Worm (Caenorhabditis elegans) whole organism, L4 larva: ENCODE results near the gene W04H10.1.
A peak's percentile ranks its signal among the peaks of the same experiment; 100 is the strongest.

Source experiments
- D1046.2 ChIP-seq: fragments of 200-800 bp; sonication (Bioruptor generic); IDR thresholded peaks from 2 replicates; pipeline ENCODE4 v1.3.6; 2022; ENCODE audit warnings: missing genetic modification characterization, missing compliant biosample characterization
- F26F4.8 ChIP-seq: fragments of 200-800 bp; sonication (Bioruptor generic); conservative IDR thresholded peaks from 2 replicates; pipeline ENCODE4 v1.3.6; 2022; ENCODE audit warnings: missing genetic modification characterization, missing compliant biosample characterization
- F37D6.2 ChIP-seq: sonication (generic microtip); optimal IDR thresholded peaks from 2 replicates; lab custom pipeline; 2016; ENCODE audit warnings: mild to moderate bottlenecking, missing genetic modification characterization, missing compliant biosample characterization
- T26A8.4 ChIP-seq: fragments of 200-800 bp; sonication (Bioruptor generic); IDR thresholded peaks from 2 replicates; pipeline ENCODE4 v1.3.6; 2022; ENCODE audit warnings: missing genetic modification characterization, missing compliant biosample characterization
- Y5F2A.4 ChIP-seq: fragments of 200-800 bp; sonication (Bioruptor generic); optimal IDR thresholded peaks from 2 replicates; lab custom pipeline; 2018; ENCODE audit warnings: mild to moderate bottlenecking, missing genetic modification characterization, missing compliant biosample characterization
- aha-1 ChIP-seq: fragments of 150-350 bp; peaks from one replicate; lab custom pipeline; 2014; ENCODE audit warnings: missing biosample characterization, missing genetic modification characterization
- aly-2 ChIP-seq: sonication (generic microtip); optimal IDR thresholded peaks from 2 replicates; lab custom pipeline; 2018; ENCODE audit warnings: missing biosample characterization, missing genetic modification characterization
- arid-1 ChIP-seq: fragments of 200-800 bp; sonication (Bioruptor generic); conservative IDR thresholded peaks from 2 replicates; pipeline ENCODE4 v1.3.6; 2022; ENCODE audit warnings: missing genetic modification reagents, missing genetic modification characterization, missing compliant biosample characterization
- ctbp-1 ChIP-seq: fragments of 200-800 bp; sonication (Bioruptor generic); IDR thresholded peaks from 2 replicates; pipeline ENCODE4 v1.3.6; 2022; ENCODE audit warnings: missing genetic modification reagents, missing genetic modification characterization, missing compliant biosample characterization
- daf-12 ChIP-seq: fragments of 150-350 bp; optimal IDR thresholded peaks from 2 replicates; lab custom pipeline; 2014; ENCODE audit warnings: missing biosample characterization, missing genetic modification reagents, missing genetic modification characterization
- daf-8 ChIP-seq: fragments of 200-800 bp; sonication (Bioruptor generic); IDR thresholded peaks from 2 replicates; pipeline ENCODE4 v1.3.6; 2022; ENCODE audit warnings: missing genetic modification characterization, missing compliant biosample characterization
- dmd-6 ChIP-seq: fragments of 200-800 bp; sonication (Bioruptor generic); IDR thresholded peaks from 2 replicates; pipeline ENCODE4 v1.3.6; 2022; ENCODE audit warnings: missing genetic modification reagents, missing genetic modification characterization, missing compliant biosample characterization
- dmd-9 ChIP-seq: fragments of 200-800 bp; sonication (Bioruptor generic); IDR thresholded peaks from 2 replicates; pipeline ENCODE4 v1.3.6; 2022; ENCODE audit warnings: missing genetic modification reagents, missing genetic modification characterization, missing compliant biosample characterization
- dve-1 ChIP-seq: sonication (generic microtip); optimal IDR thresholded peaks from 2 replicates; lab custom pipeline; 2017; ENCODE audit warnings: antibody characterized with exemption, mild to moderate bottlenecking, missing genetic modification characterization, missing compliant biosample characterization; ENCODE audit not compliant: insufficient read depth
- egl-43 ChIP-seq: fragments of 200-800 bp; sonication (Bioruptor generic); IDR thresholded peaks from 2 replicates; pipeline ENCODE4 v1.3.6; 2022; ENCODE audit warnings: missing genetic modification reagents, missing genetic modification characterization, missing compliant biosample characterization
- fos-1 ChIP-seq: fragments of 150-350 bp; optimal IDR thresholded peaks from 2 replicates; lab custom pipeline; 2014; ENCODE audit warnings: missing biosample characterization, missing genetic modification characterization
- hlh-11 ChIP-seq: fragments of 200-800 bp; sonication (Bioruptor generic); optimal IDR thresholded peaks from 2 replicates; lab custom pipeline; 2018; ENCODE audit warnings: mild to moderate bottlenecking, missing genetic modification characterization, missing compliant biosample characterization
- hlh-30 ChIP-seq: sonication (generic microtip); optimal IDR thresholded peaks from 2 replicates; lab custom pipeline; 2017; ENCODE audit warnings: antibody characterized with exemption, mild to moderate bottlenecking, missing genetic modification characterization, missing compliant biosample characterization; ENCODE audit not compliant: insufficient read depth
- jun-1 ChIP-seq: fragments of 150-350 bp; optimal IDR thresholded peaks from 2 replicates; lab custom pipeline; 2014; ENCODE audit warnings: missing biosample characterization, missing genetic modification reagents, missing genetic modification characterization
- lin-1 ChIP-seq: fragments of 200-800 bp; sonication (Bioruptor generic); IDR thresholded peaks from 2 replicates; pipeline ENCODE4 v1.3.6; 2022; ENCODE audit warnings: missing genetic modification reagents, missing genetic modification characterization, missing compliant biosample characterization
- lin-29 ChIP-seq: fragments of 200-800 bp; sonication (Bioruptor generic); IDR thresholded peaks from 2 replicates; pipeline ENCODE4 v1.3.6; 2022; ENCODE audit warnings: missing genetic modification reagents, missing genetic modification characterization, missing compliant biosample characterization
- lin-38 ChIP-seq: fragments of 200-800 bp; sonication (Bioruptor generic); IDR thresholded peaks from 2 replicates; pipeline ENCODE4 v1.3.6; 2022; ENCODE audit warnings: missing genetic modification reagents, missing genetic modification characterization, missing compliant biosample characterization
- lir-3 ChIP-seq: sonication (generic microtip); optimal IDR thresholded peaks from 2 replicates; lab custom pipeline; 2016; ENCODE audit warnings: mild to moderate bottlenecking, missing genetic modification characterization, missing compliant biosample characterization
- lsy-2 ChIP-seq, 2 experiments: fragments of 150-350 bp in 1 of 2; sonication (generic microtip) in 1 of 2; optimal IDR thresholded peaks; 2 replicates each; lab custom pipeline; 2014 to 2017; ENCODE audit warnings: missing biosample characterization in 2 of 2, missing genetic modification characterization in 2 of 2
- mdl-1 ChIP-seq, 2 experiments: fragments of 150-350 bp in 1 of 2; sonication (generic microtip) in 1 of 2; optimal IDR thresholded peaks; 2 replicates each; lab custom pipeline; 2014 to 2017; ENCODE audit warnings: missing biosample characterization in 2 of 2, missing genetic modification characterization in 2 of 2
- mep-1 ChIP-seq: fragments of 150-350 bp; sonication (generic microtip); optimal IDR thresholded peaks from 3 replicates; lab custom pipeline; 2014; ENCODE audit warnings: missing biosample characterization, missing genetic modification characterization
- mxl-2 ChIP-seq: fragments of 200-800 bp; sonication (Bioruptor generic); conservative IDR thresholded peaks from 2 replicates; pipeline ENCODE4 v1.3.6; 2022; ENCODE audit warnings: missing genetic modification reagents, missing genetic modification characterization, missing compliant biosample characterization
- nhr-102 ChIP-seq: sonication (generic microtip); optimal IDR thresholded peaks from 2 replicates; lab custom pipeline; 2016; ENCODE audit warnings: mild to moderate bottlenecking, missing genetic modification characterization, moderate library complexity, missing compliant biosample characterization
- nhr-25 ChIP-seq: sonication (generic microtip); optimal IDR thresholded peaks from 2 replicates; lab custom pipeline; 2017; ENCODE audit warnings: missing genetic modification characterization, mild to moderate bottlenecking, missing compliant biosample characterization, antibody characterized with exemption, moderate library complexity, borderline replicate concordance; ENCODE audit not compliant: insufficient read depth
- nhr-41 ChIP-seq: fragments of 200-800 bp; sonication (Bioruptor generic); IDR thresholded peaks from 2 replicates; pipeline ENCODE4 v1.3.6; 2022; ENCODE audit warnings: missing genetic modification reagents, missing genetic modification characterization, missing compliant biosample characterization
- nhr-42 ChIP-seq: fragments of 200-800 bp; sonication (Bioruptor generic); IDR thresholded peaks from 2 replicates; pipeline ENCODE4 v1.3.6; 2022; ENCODE audit warnings: missing genetic modification characterization, missing compliant biosample characterization
- nhr-76 ChIP-seq: fragments of 150-350 bp; optimal IDR thresholded peaks from 2 replicates; lab custom pipeline; 2014; ENCODE audit warnings: missing biosample characterization, missing genetic modification characterization
- pha-4 ChIP-seq, 2 experiments: fragments of 150-350 bp in 1 of 2; fragments of 200-800 bp in 1 of 2; sonication (Bioruptor generic) in 1 of 2; IDR thresholded peaks in 1 of 2; optimal IDR thresholded peaks in 1 of 2; 2 replicates each; pipeline versions ENCODE4 v1.3.6 to Lab custom; 2014 to 2022; ENCODE audit warnings: missing genetic modification characterization in 2 of 2, missing genetic modification reagents in 2 of 2, missing biosample characterization in 1 of 2, missing compliant biosample characterization in 1 of 2
- php-3 ChIP-seq: fragments of 200-800 bp; sonication (Bioruptor generic); IDR thresholded peaks from 2 replicates; pipeline ENCODE4 v1.3.6; 2022; ENCODE audit warnings: missing genetic modification reagents, missing genetic modification characterization, missing compliant biosample characterization
- saeg-2 ChIP-seq: fragments of 200-800 bp; sonication (Bioruptor generic); IDR thresholded peaks from 2 replicates; pipeline ENCODE4 v1.3.6; 2022; ENCODE audit warnings: missing genetic modification reagents, missing genetic modification characterization, missing compliant biosample characterization
- sdz-12 ChIP-seq: fragments of 200-800 bp; sonication (Bioruptor generic); optimal IDR thresholded peaks from 2 replicates; lab custom pipeline; 2018; ENCODE audit warnings: mild to moderate bottlenecking, missing genetic modification characterization, missing compliant biosample characterization
- skn-1 ChIP-seq: fragments of 150-350 bp; optimal IDR thresholded peaks from 2 replicates; lab custom pipeline; 2014; ENCODE audit warnings: missing biosample characterization, missing genetic modification characterization
- spr-1 ChIP-seq: sonication (generic microtip); optimal IDR thresholded peaks from 2 replicates; lab custom pipeline; 2016; ENCODE audit warnings: mild to moderate bottlenecking, missing genetic modification characterization, missing compliant biosample characterization
- unc-130 ChIP-seq: sonication (generic microtip); optimal IDR thresholded peaks from 2 replicates; lab custom pipeline; 2016; ENCODE audit warnings: missing genetic modification reagents, missing genetic modification characterization, missing compliant biosample characterization
- unc-39 ChIP-seq: sonication (generic microtip); optimal IDR thresholded peaks from 2 replicates; lab custom pipeline; 2017; ENCODE audit warnings: missing biosample characterization, missing genetic modification characterization
- zfp-3 ChIP-seq: fragments of 200-800 bp; sonication (Bioruptor generic); conservative IDR thresholded peaks from 2 replicates; pipeline ENCODE4 v1.3.6; 2022; ENCODE audit warnings: missing genetic modification reagents, missing genetic modification characterization, missing compliant biosample characterization
- zip-2 ChIP-seq: fragments of 150-350 bp; optimal IDR thresholded peaks from 2 replicates; lab custom pipeline; 2014; ENCODE audit warnings: missing biosample characterization, missing genetic modification characterization

W04H10.1 gene

ce11 chrII:587533-587932 lies 21.3 kb upstream of the W04H10.1 start, which contains the start of gene fbxb-34:
Gene fbxb-34 (plus strand): TSS chrII:587833.
- no peak for TF ChIP-seq aha-1 (tag; lab: Kevin White, UChicago)
- TF ChIP-seq T26A8.4 (GFP tag; lab: Robert Waterston, UW), result no peak
- no peak for TF ChIP-seq lsy-2 (tag; optimal IDR thresholded peaks at IDR 0.05; lab: Kevin White, UChicago)
- TF ChIP-seq unc-39 (tag; lab: Kevin White, UChicago), result no peak
- TF ChIP-seq saeg-2 (GFP tag; lab: Robert Waterston, UW), result no peak
- no peak for TF ChIP-seq mep-1 (tag; lab: Kevin White, UChicago)
- no peak for TF ChIP-seq zfp-3
- no peak for TF ChIP-seq dmd-6 (GFP tag; lab: Robert Waterston, UW)

ce11 chrII:591110-591509 lies 17.7 kb upstream of the W04H10.1 start, which contains the start of gene W08F4.10:
Gene W08F4.10 (minus strand): TSS chrII:591210.
- TF ChIP-seq fos-1 (tag; lab: Kevin White, UChicago) (no peak), saeg-2 (GFP tag; lab: Robert Waterston, UW) (no peak), lin-29 (no peak), F37D6.2 (no peak), dmd-9 (no peak), nhr-42 (GFP tag; lab: Robert Waterston, UW) (no peak), nhr-41 (no peak), egl-43 (GFP tag; lab: Robert Waterston, UW) (no peak), lin-38 (GFP tag; lab: Robert Waterston, UW) (no peak), unc-130 (GFP tag; lab: Kevin White, UChicago) (no peak), nhr-76 (tag; lab: Kevin White, UChicago) (no peak), lir-3 (tag; lab: Kevin White, UChicago) (no peak), Y5F2A.4 (GFP tag; lab: Kevin White, UChicago) (no peak), aly-2 (tag; lab: Kevin White, UChicago) (no peak)
- TF ChIP-seq, all 104 proteins: peak for 0

- TF ChIP-seq lin-38 (GFP tag; lab: Robert Waterston, UW), result peak; percentile 35; the same call in 1 of the 2 replicates
These were observed 15.6 kb upstream of the W04H10.1 start, which contains the start of gene W08F4.1 for ce11 chrII:593221-593620. Gene W08F4.1 (plus strand): TSS chrII:593521.

- 0 out of 2 replicates have a peak, but pooled peaks have one; percentile 38 for TF ChIP-seq D1046.2 (GFP tag; lab: Robert Waterston, UW)
- peak; percentile 96 for TF ChIP-seq aha-1 (tag; lab: Kevin White, UChicago)
- no peak for TF ChIP-seq php-3 (GFP tag; lab: Robert Waterston, UW)
These were observed 12.2 kb upstream of the W04H10.1 start for ce11 chrII:596702-597101.

DNA sequence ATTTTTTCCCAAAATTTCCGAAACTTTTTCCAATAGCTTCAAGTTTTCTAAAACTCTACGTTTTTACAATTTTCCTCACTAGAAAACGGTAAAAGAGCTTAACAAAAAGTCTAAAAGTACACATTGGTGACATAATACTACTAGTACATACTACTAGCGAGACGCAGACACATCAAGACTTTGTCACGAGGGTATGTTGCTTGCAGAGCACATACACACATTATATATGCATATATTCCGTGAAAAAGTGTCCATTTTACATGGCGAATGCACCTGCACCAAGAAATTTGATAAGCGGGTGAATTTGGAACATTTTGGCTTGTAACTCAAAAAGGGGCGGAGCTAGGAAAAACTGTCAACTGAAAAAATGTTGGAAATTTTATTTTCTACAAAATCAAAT lies 7.6 kb upstream of the W04H10.1 start:
- TF ChIP-seq F37D6.2 (no peak), spr-1 (no peak), mdl-1 (tag; optimal IDR thresholded peaks at IDR 0.05; lab: Kevin White, UChicago) (peak in 1 of 2 experiments; percentile 79), php-3 (GFP tag; lab: Robert Waterston, UW) (no peak), hlh-11 (peak; percentile 21), nhr-102 (tag; lab: Kevin White, UChicago) (no peak), pha-4 (GFP tag; IDR thresholded peaks at IDR 0.05; lab: Robert Waterston, UW) (no peak), pha-4 (tag; optimal IDR thresholded peaks at IDR 0.05; lab: Kevin White, UChicago) (peak; percentile 70), daf-12 (tag; lab: Kevin White, UChicago) (no peak), arid-1 (GFP tag; lab: Robert Waterston, UW) (no peak), hlh-30 (peak; percentile 88), lsy-2 (tag; optimal IDR thresholded peaks at IDR 0.05; lab: Kevin White, UChicago) (peak in 1 of 2 experiments; percentile 52), zip-2 (tag; lab: Kevin White, UChicago) (no peak), mxl-2 (GFP tag; lab: Robert Waterston, UW) (no peak), jun-1 (tag; lab: Kevin White, UChicago) (no peak), ctbp-1 (no peak), saeg-2 (GFP tag; lab: Robert Waterston, UW) (no peak), lin-1 (GFP tag; lab: Robert Waterston, UW) (no peak), sdz-12 (no peak), F26F4.8 (GFP tag; lab: Robert Waterston, UW) (no peak), nhr-25 (tag; lab: Kevin White, UChicago) (no peak), dve-1 (peak; percentile 67), skn-1 (tag; lab: Kevin White, UChicago) (no peak), unc-130 (GFP tag; lab: Kevin White, UChicago) (no peak), daf-8 (GFP tag; lab: Robert Waterston, UW) (no peak)
